Fruit fly (Drosophila melanogaster): ENCODE data around the gene CG7730.

Gene CG7730

DNA sequence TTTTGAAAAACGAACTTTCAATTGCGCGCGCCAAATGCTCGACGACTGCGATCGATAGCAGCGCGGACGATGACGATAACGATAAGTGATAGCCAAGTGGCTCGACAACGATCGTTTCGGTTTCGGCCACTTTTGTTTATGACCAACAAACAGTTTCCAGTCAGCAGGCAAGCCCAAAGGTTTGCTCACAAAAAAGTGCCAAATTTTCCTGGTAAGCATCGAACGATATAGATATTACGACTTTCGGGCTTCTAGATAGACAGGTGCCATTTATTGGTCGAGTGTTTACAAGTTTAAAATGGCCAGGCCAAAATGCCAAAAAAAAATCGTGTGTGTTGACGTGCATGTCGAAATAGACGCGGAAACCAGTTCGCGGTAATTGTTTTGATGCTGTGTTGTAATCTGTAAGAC, 28.2 kb downstream of the CG7730 start, which contains the start of gene CG7724 (continued):
- TF ChIP-seq Dad (GFP tag; optimal IDR thresholded peaks at IDR 0.05) (no peak), sug (tag; optimal IDR thresholded peaks at IDR 0.05) (no peak), vnd (GFP tag; IDR thresholded peaks at IDR 0.05; ENCODE audit: partially characterized antibody) (peak; percentile 80; the same call in 2 of the 3 replicates), CG16813 (GFP tag; IDR thresholded peaks at IDR 0.05; ENCODE audit: partially characterized antibody) (peak; percentile 67), Lhr (GFP tag; optimal IDR thresholded peaks at IDR 0.05) (no peak), sim (GFP tag; IDR thresholded peaks at IDR 0.05) (no peak), CG43689 (GFP tag; IDR thresholded peaks at IDR 0.05) (no peak), CG17186 (GFP tag; optimal IDR thresholded peaks at IDR 0.05) (peak; percentile 1), lab (GFP tag; optimal IDR thresholded peaks at IDR 0.05) (no peak), CG13775 (GFP tag; optimal IDR thresholded peaks at IDR 0.05) (no peak), gsb-n (tag; optimal IDR thresholded peaks at IDR 0.05) (no peak), klu (GFP tag; IDR thresholded peaks at IDR 0.05) (no peak), CG1529 (GFP tag; optimal IDR thresholded peaks at IDR 0.05) (no peak), repo (GFP tag; optimal IDR thresholded peaks at IDR 0.05) (peak; percentile 10), CG8290 (GFP tag; optimal IDR thresholded peaks at IDR 0.05) (no peak), CG8290 (tag; optimal IDR thresholded peaks at IDR 0.05) (peak in 1 of 2 experiments; percentile 27), bsh (GFP tag; optimal IDR thresholded peaks at IDR 0.05) (no peak), sc (optimal IDR thresholded peaks at IDR 0.05) (no peak), sc (GFP tag; optimal IDR thresholded peaks at IDR 0.05) (no peak), GATAe (GFP tag; conservative IDR thresholded peaks at IDR 0.05) (no peak), trh (GFP tag; optimal IDR thresholded peaks at IDR 0.05) (no peak), gfzf (GFP tag; optimal IDR thresholded peaks at IDR 0.05) (peak; percentile 6), CG6791 (GFP tag; IDR thresholded peaks at IDR 0.05; ENCODE audit: partially characterized antibody) (peak; percentile 92), cas (GFP tag; IDR thresholded peaks at IDR 0.05) (no peak), CG12769 (tag; optimal IDR thresholded peaks at IDR 0.05) (peak; percentile 33), HHEX (GFP tag; optimal IDR thresholded peaks at IDR 0.05) (no peak), cad (GFP tag; optimal IDR thresholded peaks at IDR 0.05) (no peak), Dll (GFP tag; IDR thresholded peaks at IDR 0.05; ENCODE audit: partially characterized antibody) (peak; percentile 83), ap (GFP tag; IDR thresholded peaks at IDR 0.05) (no peak), bbx (GFP tag; IDR thresholded peaks at IDR 0.05; ENCODE audit: partially characterized antibody) (peak; percentile 88), Jarid2 (GFP tag; optimal IDR thresholded peaks at IDR 0.05) (peak; percentile 31), gem (tag; optimal IDR thresholded peaks at IDR 0.05) (no peak), CG12071 (GFP tag; optimal IDR thresholded peaks at IDR 0.05) (peak; percentile 2), CG15269 (tag; optimal IDR thresholded peaks at IDR 0.05) (peak; percentile 78), CG1792 (GFP tag; optimal IDR thresholded peaks at IDR 0.05) (no peak), CG34422 (GFP tag; IDR thresholded peaks at IDR 0.05) (no peak; the same call in 2 of the 3 replicates), CG10565 (GFP tag; optimal IDR thresholded peaks at IDR 0.05) (no peak), CG2129 (GFP tag; IDR thresholded peaks at IDR 0.05; ENCODE audit: partially characterized antibody) (0 out of 2 replicates have a peak, but pooled peaks have one; percentile 31), CG33213 (GFP tag; optimal IDR thresholded peaks at IDR 0.05) (no peak), CG10543 (GFP tag; optimal IDR thresholded peaks at IDR 0.05) (peak; percentile 19), Gsc (GFP tag; IDR thresholded peaks at IDR 0.05) (no peak), CG3995 (GFP tag; optimal IDR thresholded peaks at IDR 0.05) (no peak), aop (GFP tag; IDR thresholded peaks at IDR 0.05) (no peak), CG2712 (tag; optimal IDR thresholded peaks at IDR 0.05) (peak; percentile 15), tna (GFP tag; IDR thresholded peaks at IDR 0.05; ENCODE audit: partially characterized antibody) (peak; percentile 94), CG3407 (GFP tag; optimal IDR thresholded peaks at IDR 0.05) (no peak), Dp (GFP tag; optimal IDR thresholded peaks at IDR 0.05) (peak; percentile 87), ci (GFP tag; IDR thresholded peaks at IDR 0.05) (no peak; the same call in 2 of the 3 replicates), mirr (GFP tag; optimal IDR thresholded peaks at IDR 0.05) (peak; percentile 15), Hsf (GFP tag; optimal IDR thresholded peaks at IDR 0.05) (no peak), Nf-YC (tag; optimal IDR thresholded peaks at IDR 0.05) (no peak)
